Fruit fly (Drosophila melanogaster): ENCODE results near the gene CG10428.

Gene CG10428

dm6 chr2L:18948724-18949108 lies at the start of gene CG10428:
CG10428 (plus strand) TSS chr2L:18948884.
- TF ChIP-seq noc (tag; optimal IDR thresholded peaks at IDR 0.05), result no peak

- no peak for TF ChIP-seq noc (tag; optimal IDR thresholded peaks at IDR 0.05)
Observed at dm6 chr2L:18899254-18899653, 49.4 kb upstream of the CG10428 start.

- TF ChIP-seq noc (tag; optimal IDR thresholded peaks at IDR 0.05), result no peak
Observed at dm6 chr2L:18899862-18900261, 48.8 kb upstream of the CG10428 start.

- no peak for TF ChIP-seq noc (tag; optimal IDR thresholded peaks at IDR 0.05)
Observed at dm6 chr2L:18900976-18901375, 47.7 kb upstream of the CG10428 start.

dm6 chr2L:18906615-18907014 lies 42.1 kb upstream of the CG10428 start:
- TF ChIP-seq noc (tag; optimal IDR thresholded peaks at IDR 0.05), result no peak

DNA sequence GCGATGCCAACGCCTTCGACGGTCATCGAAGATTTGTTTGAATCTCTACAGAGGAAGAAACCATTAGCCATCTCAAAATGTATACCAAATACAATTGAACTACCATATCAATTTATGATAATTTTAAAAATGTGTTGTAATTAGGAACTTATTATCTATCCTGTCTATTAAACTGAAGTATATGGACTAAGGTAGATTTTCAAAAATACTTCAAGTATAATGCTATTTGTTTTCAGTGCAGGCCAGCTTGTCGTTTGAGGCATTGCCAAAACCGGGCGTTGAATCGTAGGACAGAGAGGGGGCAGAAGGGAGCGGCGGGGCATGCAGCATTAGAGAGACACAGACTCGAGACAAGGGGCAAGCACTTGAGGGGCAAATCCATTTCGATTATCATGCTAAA lies 41.2 kb upstream of the CG10428 start:
- TF ChIP-seq noc (tag; optimal IDR thresholded peaks at IDR 0.05), result no peak

DNA sequence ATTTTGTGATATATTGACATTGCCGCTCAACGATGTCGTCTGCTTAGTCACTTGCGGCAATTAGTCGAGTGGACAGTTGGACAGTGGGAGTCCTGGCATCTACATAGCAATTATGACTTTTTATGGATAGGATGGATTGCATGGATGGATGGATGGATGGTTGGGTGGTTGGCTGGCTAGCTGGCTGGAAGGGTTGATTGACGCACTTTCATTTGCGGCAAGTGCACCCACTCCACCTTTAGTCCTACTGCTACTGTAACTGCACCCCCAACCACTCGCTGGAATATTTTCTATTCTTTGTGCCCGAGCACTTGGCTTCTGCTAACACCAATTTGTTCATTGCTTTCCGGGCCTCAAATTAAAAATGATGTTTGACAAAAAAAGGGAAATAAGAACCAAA lies 33.9 kb upstream of the CG10428 start:
- TF ChIP-seq noc (tag; optimal IDR thresholded peaks at IDR 0.05), result no peak

- TF ChIP-seq noc (tag; optimal IDR thresholded peaks at IDR 0.05), result no peak
Observed at dm6 chr2L:18917584-18917983, 31.1 kb upstream of the CG10428 start.

- TF ChIP-seq noc (tag; optimal IDR thresholded peaks at IDR 0.05), result no peak
Observed at dm6 chr2L:18919474-18919873, 29.2 kb upstream of the CG10428 start.

DNA sequence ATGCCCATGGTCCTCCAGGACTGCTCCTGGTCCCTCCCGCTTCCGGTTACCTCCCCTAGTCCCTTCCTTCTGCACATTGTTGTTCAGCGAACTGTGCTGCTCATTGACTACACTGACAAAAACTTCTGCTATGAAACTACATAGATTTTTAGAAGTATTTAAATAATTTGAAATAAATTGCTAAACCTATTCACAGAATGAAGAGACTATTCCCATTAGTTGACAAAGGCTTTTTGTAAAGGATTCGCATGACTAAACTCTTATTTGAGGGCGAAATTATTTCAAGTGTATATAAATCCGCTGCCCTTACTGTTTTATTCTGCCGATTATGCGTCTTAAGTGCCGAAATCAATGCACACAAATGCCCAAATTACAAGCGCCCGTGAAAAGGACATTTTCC lies 27.4 kb upstream of the CG10428 start:
- TF ChIP-seq noc (tag; optimal IDR thresholded peaks at IDR 0.05), result no peak

- no peak for TF ChIP-seq noc (tag; optimal IDR thresholded peaks at IDR 0.05)
Observed at dm6 chr2L:18924642-18925244, 23.9 kb upstream of the CG10428 start.

dm6 chr2L:18925387-18925786 lies 23.3 kb upstream of the CG10428 start:
- TF ChIP-seq noc (tag; optimal IDR thresholded peaks at IDR 0.05), result no peak

- no peak for TF ChIP-seq noc (tag; optimal IDR thresholded peaks at IDR 0.05)
Observed at dm6 chr2L:18925956-18926355, 22.7 kb upstream of the CG10428 start.

DNA sequence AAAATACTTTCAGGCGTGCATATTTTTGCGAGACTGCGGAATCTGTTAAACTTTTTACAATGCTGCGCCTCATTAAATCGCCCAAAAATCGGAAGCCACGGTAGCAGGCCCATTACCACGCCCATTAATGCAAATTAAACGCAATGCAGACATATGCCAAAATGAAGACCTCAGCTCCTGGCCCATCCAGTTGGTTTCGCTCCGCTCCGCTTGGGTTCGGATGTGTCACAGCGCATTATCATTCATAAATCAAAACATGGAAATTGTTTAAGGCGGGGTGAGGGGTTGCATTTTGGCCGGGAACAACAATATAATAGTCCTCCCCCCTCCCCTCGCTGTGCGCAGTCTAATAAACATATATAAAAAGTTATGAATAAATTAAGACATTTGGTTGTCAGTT lies 20.8 kb upstream of the CG10428 start:
- TF ChIP-seq noc (tag; optimal IDR thresholded peaks at IDR 0.05), result no peak

DNA sequence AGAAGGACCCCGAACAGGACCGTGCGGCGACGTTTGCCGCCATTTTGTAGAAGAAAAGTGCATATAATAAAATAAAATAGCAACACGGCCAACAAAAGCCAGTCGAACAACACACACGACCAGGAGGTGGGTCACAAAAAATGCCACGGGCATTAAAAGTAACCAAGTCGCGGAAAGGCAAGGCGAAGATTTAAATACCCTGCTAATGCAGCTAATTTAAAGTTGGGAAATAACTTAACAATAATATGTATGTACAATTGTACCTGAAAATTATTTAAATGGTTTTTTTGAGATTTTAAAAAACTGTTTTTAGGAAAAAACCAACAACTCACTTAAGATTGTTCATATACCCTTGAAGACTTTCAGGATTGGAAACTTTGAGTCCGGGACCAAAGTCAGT lies 19.1 kb upstream of the CG10428 start:
- TF ChIP-seq noc (tag; optimal IDR thresholded peaks at IDR 0.05), result no peak

DNA sequence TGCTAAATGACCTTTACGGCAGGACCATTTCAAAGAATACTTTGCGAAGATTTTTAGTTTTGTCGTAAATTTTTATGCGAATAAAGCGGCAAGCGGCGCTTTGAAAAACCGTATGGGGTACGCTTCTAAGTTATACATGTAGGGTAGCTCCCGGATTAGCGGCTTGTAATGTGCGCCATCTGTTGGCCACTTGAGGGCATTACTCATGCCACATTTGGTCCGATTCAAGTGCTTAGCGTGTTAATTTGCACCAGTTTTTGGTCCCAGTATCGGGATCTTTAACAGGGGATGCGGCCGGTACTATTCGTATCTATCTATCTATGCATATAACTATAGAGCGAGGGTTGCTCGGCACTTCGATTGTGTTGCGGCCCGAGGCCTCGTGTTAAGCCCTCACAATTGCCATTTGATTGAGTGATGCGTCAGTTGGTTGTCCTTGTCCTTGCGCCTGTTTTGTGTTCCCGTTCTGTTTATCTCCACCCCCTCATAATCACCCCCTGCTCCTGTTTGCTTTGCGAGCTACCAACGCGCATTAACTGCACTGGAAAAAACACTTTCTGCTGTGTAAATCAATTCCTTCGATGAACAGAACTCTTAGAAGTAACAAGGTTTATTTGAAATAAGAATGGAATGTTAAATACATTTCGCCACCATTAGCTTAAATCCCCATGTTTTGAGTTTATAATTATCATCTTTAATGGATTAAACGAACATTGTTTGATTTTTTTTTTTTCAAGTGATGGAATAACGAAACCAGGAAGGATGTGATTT lies 18.1 kb upstream of the CG10428 start:
- no peak for TF ChIP-seq noc (tag; optimal IDR thresholded peaks at IDR 0.05)

DNA sequence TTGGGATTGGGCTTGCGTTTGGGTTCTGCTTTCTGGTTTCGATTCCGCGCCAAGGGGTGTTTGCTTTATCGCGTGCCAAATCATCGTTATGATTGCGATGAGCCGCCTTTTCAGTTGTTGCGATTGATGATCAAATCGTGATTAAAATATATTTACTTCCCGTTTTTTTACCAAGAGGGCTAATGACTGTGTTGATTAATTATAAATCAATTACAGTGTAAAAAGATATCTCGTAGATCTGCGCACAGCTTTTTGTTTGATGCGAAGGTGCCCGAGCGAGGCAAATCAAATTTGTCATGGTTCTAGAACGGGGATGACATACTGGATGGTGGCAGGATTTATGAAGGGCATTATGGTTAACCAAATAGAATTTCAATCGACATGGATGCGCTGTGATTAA lies 14.8 kb upstream of the CG10428 start:
- TF ChIP-seq noc (tag; optimal IDR thresholded peaks at IDR 0.05), result no peak

DNA sequence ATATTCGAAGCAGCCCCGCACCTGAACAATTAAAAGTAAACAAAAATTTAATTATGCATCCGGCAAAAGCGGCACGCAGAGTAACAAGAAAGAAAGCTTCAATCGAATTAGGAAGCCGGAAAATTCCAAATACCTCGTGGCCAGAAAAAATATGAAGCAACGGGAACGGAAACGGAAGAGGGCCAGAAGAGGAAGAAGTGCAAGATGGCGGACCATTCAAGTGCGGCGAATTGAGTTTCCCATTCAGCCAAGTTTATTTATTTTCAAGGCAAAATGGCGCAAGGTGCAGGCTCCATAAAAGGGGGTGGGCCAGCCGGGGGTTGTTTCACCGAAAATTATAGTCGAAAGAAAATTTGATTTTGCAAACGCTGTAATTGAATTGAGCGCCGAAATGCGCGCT lies 14.1 kb upstream of the CG10428 start:
- TF ChIP-seq noc (tag; optimal IDR thresholded peaks at IDR 0.05), result no peak
